Worm (Caenorhabditis elegans) whole organism, L3 larva: Measurements from ENCODE around the gene tbx-37.

Experiments
- ZK546.5 ChIP-seq: sonication (generic microtip); optimal IDR thresholded peaks from 2 replicates; lab custom pipeline; 2017; ENCODE audit warnings: missing biosample characterization, missing genetic modification characterization
- ama-1 ChIP-seq: fragments of 150-350 bp; optimal IDR thresholded peaks from 2 replicates; lab custom pipeline; 2018
- ceh-28 ChIP-seq: fragments of 150-350 bp; optimal IDR thresholded peaks from 2 replicates; lab custom pipeline; 2014; ENCODE audit warnings: missing biosample characterization, missing genetic modification reagents, missing genetic modification characterization
- ceh-9 ChIP-seq: sonication (generic microtip); optimal IDR thresholded peaks from 2 replicates; lab custom pipeline; 2018; ENCODE audit warnings: missing biosample characterization, missing genetic modification characterization
- fkh-10 ChIP-seq: sonication (generic microtip); optimal IDR thresholded peaks from 2 replicates; lab custom pipeline; 2017; ENCODE audit warnings: missing biosample characterization, missing genetic modification reagents, missing genetic modification characterization
- nhr-11 ChIP-seq: fragments of 150-350 bp; optimal IDR thresholded peaks from 2 replicates; lab custom pipeline; 2014; ENCODE audit warnings: missing biosample characterization, missing genetic modification characterization
- nhr-237 ChIP-seq: fragments of 150-350 bp; optimal IDR thresholded peaks from 2 replicates; lab custom pipeline; 2014; ENCODE audit warnings: missing biosample characterization, missing genetic modification characterization
- nhr-25 ChIP-seq: sonication (generic microtip); optimal IDR thresholded peaks from 2 replicates; lab custom pipeline; 2017; ENCODE audit warnings: missing biosample characterization, missing genetic modification characterization
- unc-39 ChIP-seq: sonication (generic microtip); optimal IDR thresholded peaks from 4 replicates; lab custom pipeline; 2017; ENCODE audit warnings: missing biosample characterization, missing genetic modification characterization
- unc-62 ChIP-seq: fragments of 150-350 bp; sonication (generic microtip); optimal IDR thresholded peaks from 4 replicates; lab custom pipeline; 2014; ENCODE audit warnings: missing biosample characterization, missing genetic modification reagents, missing genetic modification characterization
- zag-1 ChIP-seq: fragments of 150-350 bp; optimal IDR thresholded peaks from 2 replicates; lab custom pipeline; 2014; ENCODE audit warnings: missing biosample characterization, missing genetic modification characterization
- ztf-4 ChIP-seq: fragments of 150-350 bp; optimal IDR thresholded peaks from 2 replicates; lab custom pipeline; 2014; ENCODE audit warnings: missing biosample characterization, missing genetic modification characterization

- TF ChIP-seq nhr-11 (tag; lab: Kevin White, UChicago) (no peak), unc-39 (no peak), ama-1 (no peak), ztf-4 (tag; lab: Kevin White, UChicago) (no peak), nhr-25 (tag; lab: Kevin White, UChicago) (no peak), unc-62 (GFP tag; lab: Kevin White, UChicago) (no peak), nhr-237 (no peak), ZK546.5 (tag; lab: Kevin White, UChicago) (no peak), fkh-10 (no peak), zag-1 (tag; lab: Kevin White, UChicago) (no peak), ceh-28 (tag; lab: Kevin White, UChicago) (no peak), ceh-9 (no peak)
Observed at ce11 chrIII:11195140-11195539, 31.8 kb downstream of the tbx-37 start, which contains the start of gene tra-1.
